Fruit fly (Drosophila melanogaster) whole organism, prepupa: ENCODE results near the gene VhaAC39-2.

Experiments
- CG11294 ChIP-seq: fragments of 200-800 bp; sonication (Bioruptor generic); IDR thresholded peaks from 2 replicates; pipeline ENCODE4 v1.3.6; 2022; ENCODE audit warnings: missing biosample characterization, missing genetic modification characterization
- CG15336 ChIP-seq: fragments of 200-800 bp; sonication (Bioruptor generic); IDR thresholded peaks from 2 replicates; pipeline ENCODE4 v1.3.6; 2022; ENCODE audit warnings: missing biosample characterization, missing genetic modification characterization
- CG3032 ChIP-seq: fragments of 200-800 bp; optimal IDR thresholded peaks from 2 replicates; lab custom pipeline; 2019; ENCODE audit warnings: missing biosample characterization, mild to moderate bottlenecking, missing genetic modification characterization, moderate library complexity
- CG8319 ChIP-seq: fragments of 200-800 bp; sonication (Bioruptor generic); optimal IDR thresholded peaks from 3 replicates; lab custom pipeline; 2016; ENCODE audit warnings: missing biosample characterization, missing genetic modification characterization
- OdsH ChIP-seq: fragments of 200-800 bp; sonication (Bioruptor generic); optimal IDR thresholded peaks from 3 replicates; lab custom pipeline; 2016; ENCODE audit warnings: missing biosample characterization, missing genetic modification characterization
- Sox102F ChIP-seq: fragments of 200-800 bp; sonication (Bioruptor generic); optimal IDR thresholded peaks from 2 replicates; lab custom pipeline; 2016; ENCODE audit warnings: missing biosample characterization, mild to moderate bottlenecking, missing genetic modification characterization
- dsx ChIP-seq: fragments of 200-800 bp; optimal IDR thresholded peaks from 3 replicates; lab custom pipeline; 2019; ENCODE audit warnings: missing biosample characterization, mild to moderate bottlenecking, missing genetic modification characterization, moderate library complexity; ENCODE audit not compliant: poor library complexity, severe bottlenecking
- net ChIP-seq: fragments of 200-800 bp; sonication (Bioruptor generic); optimal IDR thresholded peaks from 3 replicates; lab custom pipeline; 2016; ENCODE audit warnings: missing biosample characterization, missing genetic modification characterization

DNA sequence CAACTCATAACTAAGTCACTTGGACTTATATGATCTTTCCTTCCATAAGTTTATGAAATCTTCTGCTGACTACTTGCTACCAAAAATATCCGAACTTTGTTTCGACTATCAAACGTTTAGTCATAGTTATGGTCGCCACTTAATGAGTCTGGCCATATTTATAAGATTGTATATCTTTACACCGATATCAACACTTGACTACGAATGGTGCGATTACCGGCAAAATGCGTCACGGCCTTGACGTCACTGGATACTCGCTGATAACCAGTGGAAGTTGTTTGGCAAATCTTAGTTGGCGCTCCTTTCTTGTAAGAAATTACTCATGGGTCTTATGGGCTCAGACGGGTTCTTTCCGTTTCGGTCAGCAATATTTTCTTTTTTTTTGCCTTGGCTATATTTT is 18.3 kb upstream of the VhaAC39-2 start:
- TF ChIP-seq dsx (GFP tag; lab: Kevin White, UChicago) (no peak), CG8319 (GFP tag; lab: Kevin White, UChicago) (no peak), CG3032 (no peak), CG15336 (GFP tag; lab: Robert Waterston, UW) (no peak), net (no peak), OdsH (GFP tag; lab: Kevin White, UChicago) (no peak), Sox102F (GFP tag; lab: Kevin White, UChicago) (no peak), CG11294 (GFP tag; lab: Robert Waterston, UW) (no peak)
